Fruit fly (Drosophila melanogaster) whole organism, wandering third instar larva: Measurements from ENCODE around the gene CG11811.
A peak's percentile ranks its signal among the peaks of the same experiment; 100 is the strongest.

Experiments used
- CG32264 ChIP-seq: fragments of 200-800 bp; sonication (Bioruptor generic); optimal IDR thresholded peaks from 2 replicates; lab custom pipeline; 2016; ENCODE audit warnings: missing biosample characterization, missing genetic modification characterization
- CG9705 ChIP-seq: fragments of 200-800 bp; sonication (Bioruptor generic); optimal IDR thresholded peaks from 2 replicates; lab custom pipeline; 2018; ENCODE audit warnings: missing biosample characterization, mild to moderate bottlenecking, missing genetic modification characterization
- CrebA ChIP-seq: fragments of 200-800 bp; sonication (Bioruptor generic); optimal IDR thresholded peaks from 2 replicates; lab custom pipeline; 2016; ENCODE audit warnings: missing biosample characterization, mild to moderate bottlenecking, missing genetic modification characterization, borderline replicate concordance
- Dfd ChIP-seq: fragments of >200 bp; optimal IDR thresholded peaks from 2 replicates; lab custom pipeline; 2017; ENCODE audit warnings: missing biosample characterization, missing genetic modification characterization
- Dif ChIP-seq: fragments of 200-275, 200-300 bp; sonication (Bioruptor generic); optimal IDR thresholded peaks from 2 replicates; lab custom pipeline; 2018; ENCODE audit warnings: missing biosample characterization, missing genetic modification characterization; ENCODE audit not compliant: partially characterized antibody
- GATAd ChIP-seq: sonication (Bioruptor generic); optimal IDR thresholded peaks from 2 replicates; lab custom pipeline; 2016; ENCODE audit warnings: missing biosample characterization, missing genetic modification characterization
- HLH106 ChIP-seq: fragments of 200-800 bp; optimal IDR thresholded peaks from 3 replicates; lab custom pipeline; 2019; ENCODE audit warnings: missing biosample characterization, mild to moderate bottlenecking, missing genetic modification characterization, moderate library complexity
- Hnf4 ChIP-seq: fragments of 200-800 bp; sonication (Bioruptor generic); optimal IDR thresholded peaks from 2 replicates; lab custom pipeline; 2016; ENCODE audit warnings: missing biosample characterization, mild to moderate bottlenecking, missing genetic modification characterization
- Hr78 ChIP-seq: fragments of >200 bp; optimal IDR thresholded peaks from 2 replicates; lab custom pipeline; 2017; ENCODE audit warnings: missing biosample characterization, missing genetic modification characterization
- Hr83 ChIP-seq: fragments of 200-300 bp; sonication (Bioruptor generic); optimal IDR thresholded peaks from 2 replicates; lab custom pipeline; 2016; ENCODE audit warnings: missing biosample characterization, mild to moderate bottlenecking, missing genetic modification characterization, moderate library complexity; ENCODE audit not compliant: poor library complexity, severe bottlenecking
- Jra ChIP-seq: sonication (Bioruptor generic); optimal IDR thresholded peaks from 2 replicates; lab custom pipeline; 2016; ENCODE audit warnings: missing biosample characterization, missing genetic modification characterization
- Mio ChIP-seq: sonication (Bioruptor generic); optimal IDR thresholded peaks from 2 replicates; lab custom pipeline; 2016; ENCODE audit warnings: missing biosample characterization, missing genetic modification characterization
- Myc ChIP-seq: fragments of >200 bp; optimal IDR thresholded peaks from 2 replicates; lab custom pipeline; 2017
- N ChIP-seq: fragments of >200 bp; optimal IDR thresholded peaks from 2 replicates; lab custom pipeline; 2018; ENCODE audit warnings: missing biosample characterization, missing external identifiers, missing genetic modification characterization
- OdsH ChIP-seq: fragments of 200-800 bp; sonication (Bioruptor generic); optimal IDR thresholded peaks from 2 replicates; lab custom pipeline; 2016; ENCODE audit warnings: missing biosample characterization, mild to moderate bottlenecking, missing genetic modification characterization
- Rel ChIP-seq, 2 experiments: fragments of 200-800 bp; sonication (Bioruptor generic) in 1 of 2; optimal IDR thresholded peaks; 2 replicates in 1 of 2; 3 replicates in 1 of 2; lab custom pipeline; 2016 to 2019; ENCODE audit warnings: mild to moderate bottlenecking in 2 of 2, missing biosample characterization in 2 of 2, missing genetic modification characterization in 2 of 2, moderate library complexity in 1 of 2
- Sp1 ChIP-seq: fragments of 200-800 bp; sonication (Bioruptor generic); optimal IDR thresholded peaks from 3 replicates; lab custom pipeline; 2019; ENCODE audit warnings: missing biosample characterization, mild to moderate bottlenecking, missing genetic modification characterization, moderate library complexity
- Vsx2 ChIP-seq: fragments of 200-300, 225-300 bp; sonication (Bioruptor generic); optimal IDR thresholded peaks from 2 replicates; lab custom pipeline; 2018; ENCODE audit warnings: missing biosample characterization, missing genetic modification characterization; ENCODE audit not compliant: partially characterized antibody
- br ChIP-seq: fragments of 200-800 bp; sonication (Bioruptor generic); optimal IDR thresholded peaks from 2 replicates; lab custom pipeline; 2016; ENCODE audit warnings: missing biosample characterization, missing genetic modification characterization
- brk ChIP-seq: fragments of 200-800 bp; sonication (Bioruptor generic); optimal IDR thresholded peaks from 2 replicates; lab custom pipeline; 2016; ENCODE audit warnings: missing biosample characterization, mild to moderate bottlenecking, missing genetic modification characterization
- dsf ChIP-seq: sonication (Bioruptor generic); optimal IDR thresholded peaks from 2 replicates; lab custom pipeline; 2016; ENCODE audit warnings: missing biosample characterization, missing genetic modification characterization, borderline replicate concordance
- ey ChIP-seq: fragments of 200-800 bp; sonication (Bioruptor generic); optimal IDR thresholded peaks from 2 replicates; lab custom pipeline; 2016; ENCODE audit warnings: missing biosample characterization, missing genetic modification characterization
- foxo ChIP-seq, 2 experiments: fragments of 200-800 bp; sonication (Bioruptor generic); optimal IDR thresholded peaks; 2 replicates in 1 of 2; 3 replicates in 1 of 2; lab custom pipeline; 2016 to 2017; ENCODE audit warnings: missing biosample characterization in 2 of 2, missing genetic modification characterization in 2 of 2
- fru ChIP-seq: fragments of 200-800 bp; sonication (Bioruptor generic); optimal IDR thresholded peaks from 3 replicates; lab custom pipeline; 2016; ENCODE audit warnings: missing biosample characterization, mild to moderate bottlenecking, missing genetic modification characterization
- h ChIP-seq: fragments of 200-800 bp; sonication (Bioruptor generic); optimal IDR thresholded peaks from 3 replicates; lab custom pipeline; 2016; ENCODE audit warnings: missing biosample characterization, mild to moderate bottlenecking, missing genetic modification characterization
- jim ChIP-seq: fragments of 175-275, 200-325 bp; sonication (Bioruptor generic); optimal IDR thresholded peaks from 2 replicates; lab custom pipeline; 2016; ENCODE audit warnings: missing biosample characterization, mild to moderate bottlenecking, missing genetic modification characterization
- lola ChIP-seq: fragments of >200 bp; optimal IDR thresholded peaks from 2 replicates; lab custom pipeline; 2017; ENCODE audit warnings: missing biosample characterization, missing genetic modification characterization
- pan ChIP-seq: fragments of >200 bp; optimal IDR thresholded peaks from 2 replicates; lab custom pipeline; 2017
- psq ChIP-seq: fragments of 200-800 bp; sonication (Bioruptor generic); optimal IDR thresholded peaks from 3 replicates; lab custom pipeline; 2017; ENCODE audit warnings: missing biosample characterization, mild to moderate bottlenecking, missing genetic modification characterization, moderate library complexity
- rgr ChIP-seq: fragments of 200-800 bp; sonication (Bioruptor generic); optimal IDR thresholded peaks from 3 replicates; lab custom pipeline; 2016; ENCODE audit warnings: missing biosample characterization, mild to moderate bottlenecking, missing genetic modification characterization
- sage ChIP-seq: fragments of 200-800 bp; sonication (Bioruptor generic); optimal IDR thresholded peaks from 2 replicates; lab custom pipeline; 2016; ENCODE audit warnings: missing biosample characterization, mild to moderate bottlenecking, missing genetic modification characterization
- sv ChIP-seq: fragments of 200-800 bp; sonication (Bioruptor generic); optimal IDR thresholded peaks from 3 replicates; lab custom pipeline; 2016; ENCODE audit warnings: missing biosample characterization, missing genetic modification characterization
- tai ChIP-seq: sonication (Bioruptor generic); optimal IDR thresholded peaks from 2 replicates; lab custom pipeline; 2016; ENCODE audit warnings: missing biosample characterization, missing genetic modification characterization
- usp ChIP-seq: fragments of >200 bp; optimal IDR thresholded peaks from 2 replicates; lab custom pipeline; 2017; ENCODE audit warnings: missing biosample characterization, missing genetic modification characterization
- woc ChIP-seq: sonication (Bioruptor generic); optimal IDR thresholded peaks from 2 replicates; lab custom pipeline; 2016; ENCODE audit warnings: missing biosample characterization, mild to moderate bottlenecking, missing genetic modification characterization

CG11811 gene

dm6 chr3L:10660744-10661589 lies 29.9 kb upstream of the CG11811 start, which contains the start of the genes CG32066 and CG8003:
Gene CG32066 (minus strand): TSS chr3L:10661013.
Gene CG8003 (plus strand): TSS chr3L:10661475.
- TF ChIP-seq rgr (GFP tag; lab: Kevin White, UChicago) (peak; percentile 30), CG9705 (no peak), brk (GFP tag; lab: Kevin White, UChicago) (peak; percentile 32), Hnf4 (GFP tag; lab: Kevin White, UChicago) (peak; percentile 35), dsf (no peak), pan (lab: Kevin White, UChicago) (no peak), Jra (GFP tag; lab: Kevin White, UChicago) (no peak), woc (GFP tag; lab: Kevin White, UChicago) (peak; percentile 68), tai (GFP tag; lab: Kevin White, UChicago) (peak; percentile 54), Hr83 (GFP tag; lab: Kevin White, UChicago) (peak; percentile 33), CrebA (GFP tag; lab: Kevin White, UChicago) (no peak), HLH106 (tag; lab: Kevin White, UChicago) (peak; percentile 64), N (GFP tag; lab: Kevin White, UChicago) (no peak), CG32264 (GFP tag; lab: Kevin White, UChicago) (no peak), fru (GFP tag; lab: Kevin White, UChicago) (peak; percentile 9), Mio (peak; percentile 19), Sp1 (GFP tag; lab: Kevin White, UChicago) (peak; percentile 37), GATAd (no peak), br (GFP tag; lab: Kevin White, UChicago) (peak; percentile 61), OdsH (GFP tag; lab: Kevin White, UChicago) (no peak), foxo (GFP tag; optimal IDR thresholded peaks at IDR 0.05; lab: Kevin White, UChicago) (peak in 1 of 2 experiments; percentile 24), sage (GFP tag; lab: Kevin White, UChicago) (peak; percentile 20), Myc (lab: Kevin White, UChicago) (peak; percentile 5), lola (GFP tag; lab: Kevin White, UChicago) (no peak), jim (no peak), Hr78 (GFP tag; lab: Kevin White, UChicago) (no peak), Rel (GFP tag; optimal IDR thresholded peaks at IDR 0.05; lab: Kevin White, UChicago) (no peak), Rel (tag; optimal IDR thresholded peaks at IDR 0.05; lab: Kevin White, UChicago) (peak; percentile 47), h (GFP tag; lab: Kevin White, UChicago) (peak; percentile 40)
- TF ChIP-seq, all 38 proteins: peak for 16

dm6 chr3L:10663190-10663763 lies 27.5 kb upstream of the CG11811 start, which contains the start of gene Adi1:
Gene Adi1 (plus strand): TSS chr3L:10663376.
- TF ChIP-seq CG32264 (GFP tag; lab: Kevin White, UChicago) (no peak), Rel (GFP tag; optimal IDR thresholded peaks at IDR 0.05; lab: Kevin White, UChicago) (no peak), Rel (tag; optimal IDR thresholded peaks at IDR 0.05; lab: Kevin White, UChicago) (peak; percentile 7), Dif (no peak), Dfd (GFP tag; lab: Kevin White, UChicago) (no peak), OdsH (GFP tag; lab: Kevin White, UChicago) (no peak), foxo (GFP tag; optimal IDR thresholded peaks at IDR 0.05; lab: Kevin White, UChicago) (peak in 1 of 2 experiments; percentile 24), brk (GFP tag; lab: Kevin White, UChicago) (peak; percentile 23), Vsx2 (GFP tag; lab: Kevin White, UChicago) (no peak)

dm6 chr3L:10664511-10665062 lies 26.2 kb upstream of the CG11811 start, which contains the start of gene simj:
Gene simj (plus strand): TSS chr3L:10664739.
- no peak for TF ChIP-seq Mio
- TF ChIP-seq Hr83 (GFP tag; lab: Kevin White, UChicago): peak; percentile 93
- TF ChIP-seq Vsx2 (GFP tag; lab: Kevin White, UChicago): no peak
- peak; percentile 8 for TF ChIP-seq tai (GFP tag; lab: Kevin White, UChicago)
- peak; percentile 51 for TF ChIP-seq woc (GFP tag; lab: Kevin White, UChicago)
- peak; percentile 34 for TF ChIP-seq N (GFP tag; lab: Kevin White, UChicago)
- peak; percentile 48 for TF ChIP-seq sv (GFP tag; lab: Kevin White, UChicago)
- peak in 1 of 2 experiments; percentile 51 for TF ChIP-seq foxo (GFP tag; optimal IDR thresholded peaks at IDR 0.05; lab: Kevin White, UChicago)
- TF ChIP-seq h (GFP tag; lab: Kevin White, UChicago): peak; percentile 81
- TF ChIP-seq Jra (GFP tag; lab: Kevin White, UChicago): peak; percentile 74
- TF ChIP-seq Myc (lab: Kevin White, UChicago): peak; percentile 65
- no peak for TF ChIP-seq Rel (GFP tag; optimal IDR thresholded peaks at IDR 0.05; lab: Kevin White, UChicago)
- peak; percentile 82 for TF ChIP-seq Rel (tag; optimal IDR thresholded peaks at IDR 0.05; lab: Kevin White, UChicago)
- no peak for TF ChIP-seq pan (lab: Kevin White, UChicago)
- peak; percentile 53 for TF ChIP-seq OdsH (GFP tag; lab: Kevin White, UChicago)
- peak; percentile 61 for TF ChIP-seq rgr (GFP tag; lab: Kevin White, UChicago)
- peak; percentile 77 for TF ChIP-seq brk (GFP tag; lab: Kevin White, UChicago)
- peak; percentile 25 for TF ChIP-seq Dif
- TF ChIP-seq br (GFP tag; lab: Kevin White, UChicago): peak; percentile 62
- TF ChIP-seq psq (GFP tag; lab: Kevin White, UChicago): peak; percentile 41
- peak; percentile 60 for TF ChIP-seq Hnf4 (GFP tag; lab: Kevin White, UChicago)
- TF ChIP-seq fru (GFP tag; lab: Kevin White, UChicago): peak; percentile 59
- TF ChIP-seq ey (GFP tag; lab: Kevin White, UChicago): peak; percentile 7
- no peak for TF ChIP-seq Dfd (GFP tag; lab: Kevin White, UChicago)
- TF ChIP-seq CrebA (GFP tag; lab: Kevin White, UChicago): peak; percentile 54
- TF ChIP-seq jim: peak; percentile 49
- TF ChIP-seq Sp1 (GFP tag; lab: Kevin White, UChicago): peak; percentile 68
- no peak for TF ChIP-seq CG9705
- peak; percentile 31 for TF ChIP-seq HLH106 (tag; lab: Kevin White, UChicago)
- TF ChIP-seq usp: no peak
